Fruit fly (Drosophila melanogaster) whole organism, embryonic: Measurements from ENCODE around the gene CG17190.
A peak's percentile ranks its signal among the peaks of the same experiment; 100 is the strongest.

Source experiments
- B-H1 ChIP-seq: fragments of 200-800 bp; sonication (Bioruptor generic); IDR thresholded peaks from 3 replicates; pipeline ENCODE4 v1.3.6; 2022; ENCODE audit warnings: missing biosample characterization, missing genetic modification characterization
- C15 ChIP-seq: fragments of 200-800 bp; sonication (Bioruptor generic); IDR thresholded peaks from 3 replicates; pipeline ENCODE4 v1.3.6; 2022; ENCODE audit warnings: missing biosample characterization, missing genetic modification characterization
- CG10147 ChIP-seq: fragments of 200-800 bp; sonication (Bioruptor generic); optimal IDR thresholded peaks from 2 replicates; lab custom pipeline; 2019; ENCODE audit warnings: missing biosample characterization, mild to moderate bottlenecking, missing genetic modification characterization, moderate library complexity
- CG11093 ChIP-seq: fragments of 200-800 bp; sonication (Bioruptor generic); IDR thresholded peaks from 3 replicates; pipeline ENCODE4 v1.3.6; 2022; ENCODE audit warnings: missing biosample characterization, missing genetic modification characterization
- CG11398 ChIP-seq: fragments of 200-800 bp; sonication (Bioruptor generic); optimal IDR thresholded peaks from 2 replicates; lab custom pipeline; 2016; ENCODE audit warnings: missing biosample characterization, missing genetic modification characterization
- CG11456 ChIP-seq: fragments of 200-800 bp; sonication (Bioruptor generic); IDR thresholded peaks from 3 replicates; pipeline ENCODE4 v1.3.6; 2022; ENCODE audit warnings: missing biosample characterization, missing genetic modification characterization
- CG12219 ChIP-seq: fragments of 200-800 bp; sonication (Bioruptor generic); optimal IDR thresholded peaks from 3 replicates; lab custom pipeline; 2018; ENCODE audit warnings: missing biosample characterization, mild to moderate bottlenecking, missing genetic modification characterization
- CG12659 ChIP-seq: fragments of 200-800 bp; sonication (Bioruptor generic); optimal IDR thresholded peaks from 3 replicates; lab custom pipeline; 2017; ENCODE audit warnings: mild to moderate bottlenecking, missing biosample characterization, missing genetic modification reagents, missing genetic modification characterization
- CG13894 ChIP-seq: fragments of 200-800 bp; sonication (Bioruptor generic); optimal IDR thresholded peaks from 3 replicates; lab custom pipeline; 2018; ENCODE audit warnings: missing biosample characterization, mild to moderate bottlenecking, missing genetic modification characterization, moderate library complexity
- CG15601 ChIP-seq: fragments of 200-800 bp; sonication (Bioruptor generic); optimal IDR thresholded peaks from 3 replicates; lab custom pipeline; 2019; ENCODE audit warnings: missing biosample characterization, mild to moderate bottlenecking, missing genetic modification characterization, moderate library complexity
- CG15696 ChIP-seq: fragments of 200-800 bp; sonication (Bioruptor generic); optimal IDR thresholded peaks from 2 replicates; lab custom pipeline; 2019; ENCODE audit warnings: missing biosample characterization, mild to moderate bottlenecking, missing genetic modification characterization, moderate library complexity
- CG33213 ChIP-seq: fragments of 200-800 bp; sonication (Bioruptor generic); optimal IDR thresholded peaks from 3 replicates; lab custom pipeline; 2016; ENCODE audit warnings: missing biosample characterization, missing genetic modification characterization
- CG34422 ChIP-seq: fragments of 200-800 bp; sonication (Bioruptor generic); IDR thresholded peaks from 3 replicates; pipeline ENCODE4 v1.3.6; 2022; ENCODE audit warnings: missing biosample characterization, missing genetic modification characterization
- CG4424 ChIP-seq: fragments of 200-800 bp; sonication (Bioruptor generic); optimal IDR thresholded peaks from 3 replicates; lab custom pipeline; 2016; ENCODE audit warnings: missing biosample characterization, missing genetic modification characterization
- CG8478 ChIP-seq: fragments of >200 bp; optimal IDR thresholded peaks from 2 replicates; lab custom pipeline; 2018
- CG8924 ChIP-seq: fragments of 200-800 bp; optimal IDR thresholded peaks from 3 replicates; lab custom pipeline; 2019; ENCODE audit warnings: missing biosample characterization, mild to moderate bottlenecking, missing genetic modification characterization, moderate library complexity
- Deaf1 ChIP-seq: fragments of 200-800 bp; optimal IDR thresholded peaks from 3 replicates; lab custom pipeline; 2019; ENCODE audit warnings: missing biosample characterization, mild to moderate bottlenecking, missing genetic modification characterization, moderate library complexity
- Dll ChIP-seq: fragments of 200-800 bp; sonication (Bioruptor generic); IDR thresholded peaks from 4 replicates; pipeline ENCODE4 v1.3.6; 2022; ENCODE audit warnings: missing biosample characterization, missing genetic modification characterization; ENCODE audit not compliant: partially characterized antibody
- Ets65A ChIP-seq: fragments of 200-800 bp; sonication (Bioruptor generic); peaks from one replicate; lab custom pipeline; 2016; ENCODE audit warnings: missing biosample characterization, missing genetic modification characterization
- Hr3 ChIP-seq: fragments of 200-800 bp; sonication (Bioruptor generic); optimal IDR thresholded peaks from 3 replicates; lab custom pipeline; 2016; ENCODE audit warnings: missing biosample characterization, missing genetic modification characterization
- Hr51 ChIP-seq, 2 experiments: fragments of 200-800 bp; sonication (Bioruptor generic); optimal IDR thresholded peaks; 2 replicates in 1 of 2; 3 replicates in 1 of 2; lab custom pipeline; 2016 to 2018; ENCODE audit warnings: missing biosample characterization in 2 of 2, missing genetic modification characterization in 2 of 2, mild to moderate bottlenecking in 1 of 2, moderate library complexity in 1 of 2
- Max ChIP-seq: fragments of 200-800 bp; sonication (Bioruptor generic); optimal IDR thresholded peaks from 2 replicates; lab custom pipeline; 2016; ENCODE audit warnings: missing biosample characterization, mild to moderate bottlenecking, missing genetic modification characterization
- Med ChIP-seq: fragments of 200-800 bp; sonication (Bioruptor generic); peaks from one replicate; lab custom pipeline; 2016; ENCODE audit warnings: missing biosample characterization, missing genetic modification characterization, mild to moderate bottlenecking, inconsistent platforms, moderate library complexity
- NK7.1 ChIP-seq: fragments of 200-800 bp; sonication (Bioruptor generic); optimal IDR thresholded peaks from 3 replicates; lab custom pipeline; 2016; ENCODE audit warnings: missing biosample characterization, missing genetic modification characterization
- Nf-YC ChIP-seq: fragments of 200-800 bp; optimal IDR thresholded peaks from 3 replicates; lab custom pipeline; 2019; ENCODE audit warnings: missing biosample characterization, mild to moderate bottlenecking, missing genetic modification characterization, moderate library complexity
- Sox100B ChIP-seq: fragments of 200-800 bp; sonication (Bioruptor generic); optimal IDR thresholded peaks from 3 replicates; lab custom pipeline; 2018; ENCODE audit warnings: missing biosample characterization, mild to moderate bottlenecking, missing genetic modification characterization
- Spps ChIP-seq: fragments of 200-800 bp; sonication (Bioruptor generic); optimal IDR thresholded peaks from 2 replicates; lab custom pipeline; 2018; ENCODE audit warnings: missing biosample characterization, mild to moderate bottlenecking, missing genetic modification characterization
- ab ChIP-seq: fragments of 200-800 bp; sonication (Bioruptor generic); optimal IDR thresholded peaks from 2 replicates; lab custom pipeline; 2016; ENCODE audit warnings: missing biosample characterization, missing genetic modification characterization
- abd-A ChIP-seq: fragments of 200-800 bp; sonication (Bioruptor generic); optimal IDR thresholded peaks from 3 replicates; lab custom pipeline; 2019; ENCODE audit warnings: missing biosample characterization, mild to moderate bottlenecking, missing genetic modification characterization, moderate library complexity
- dm ChIP-seq: fragments of 200-800 bp; sonication (Bioruptor generic); optimal IDR thresholded peaks from 3 replicates; lab custom pipeline; 2016; ENCODE audit warnings: missing biosample characterization, missing genetic modification characterization
- gcm2 ChIP-seq: fragments of 200-800 bp; sonication (Bioruptor generic); optimal IDR thresholded peaks from 2 replicates; lab custom pipeline; 2016; ENCODE audit warnings: missing biosample characterization, missing genetic modification characterization
- gfzf ChIP-seq: fragments of 200-800 bp; sonication (Bioruptor generic); optimal IDR thresholded peaks from 2 replicates; lab custom pipeline; 2016; ENCODE audit warnings: missing biosample characterization, mild to moderate bottlenecking, missing genetic modification characterization, moderate library complexity
- gt ChIP-seq: fragments of 200-800 bp; sonication (Bioruptor generic); IDR thresholded peaks from 2 replicates; pipeline ENCODE4 v1.3.6; 2022; ENCODE audit warnings: missing biosample characterization, missing genetic modification characterization
- lola ChIP-seq, 3 experiments: fragments of >200 bp in 2 of 3; fragments of 200-800 bp in 1 of 3; sonication (Bioruptor generic) in 1 of 3; optimal IDR thresholded peaks; 2 replicates each; lab custom pipeline; 2017 to 2019; ENCODE audit warnings: missing biosample characterization in 3 of 3, missing genetic modification characterization in 3 of 3, mild to moderate bottlenecking in 1 of 3, moderate library complexity in 1 of 3
- nerfin-2 ChIP-seq: fragments of 200-800 bp; sonication (Bioruptor generic); IDR thresholded peaks from 2 replicates; pipeline ENCODE4 v1.3.6; 2022; ENCODE audit warnings: missing biosample characterization, missing genetic modification characterization; ENCODE audit not compliant: partially characterized antibody
- row ChIP-seq: fragments of 200-800 bp; sonication (Bioruptor generic); IDR thresholded peaks from 3 replicates; pipeline ENCODE4 v1.3.6; 2022; ENCODE audit warnings: missing biosample characterization, missing genetic modification characterization
- scrt ChIP-seq: fragments of 200-800 bp; sonication (Bioruptor generic); optimal IDR thresholded peaks from 2 replicates; lab custom pipeline; 2018; ENCODE audit warnings: missing biosample characterization, mild to moderate bottlenecking, missing genetic modification characterization, moderate library complexity
- sens ChIP-seq: fragments of 200-800 bp; sonication (Bioruptor generic); peaks from one replicate; lab custom pipeline; 2016; ENCODE audit warnings: missing biosample characterization, missing genetic modification characterization
- sna ChIP-seq: fragments of 200-800 bp; sonication (Bioruptor generic); IDR thresholded peaks from 2 replicates; pipeline ENCODE4 v1.3.6; 2022; ENCODE audit warnings: missing biosample characterization, missing genetic modification characterization; ENCODE audit not compliant: partially characterized antibody
- stwl ChIP-seq: fragments of 200-800 bp; sonication (Bioruptor generic); optimal IDR thresholded peaks from 3 replicates; lab custom pipeline; 2018; ENCODE audit warnings: missing biosample characterization, mild to moderate bottlenecking, missing genetic modification characterization, moderate library complexity
- trem ChIP-seq: fragments of 200-800 bp; optimal IDR thresholded peaks from 3 replicates; lab custom pipeline; 2019; ENCODE audit warnings: missing biosample characterization, mild to moderate bottlenecking, missing genetic modification characterization, moderate library complexity

The CG17190 gene

dm6 chr3R:20057501-20057900 is 44.2 kb upstream of the CG17190 start, which contains the start of gene mdlc (continued):
- TF ChIP-seq row (GFP tag; lab: Robert Waterston, UW) = peak; percentile 78
- no peak for TF ChIP-seq NK7.1 (GFP tag; lab: Kevin White, UChicago)
- peak; percentile 40 for TF ChIP-seq Hr3 (GFP tag; lab: Kevin White, UChicago)
- TF ChIP-seq nerfin-2 (GFP tag; lab: Robert Waterston, UW) = no peak
- TF ChIP-seq B-H1 = no peak
- peak; percentile 42 for TF ChIP-seq CG12659 (GFP tag; lab: Kevin White, UChicago)
- TF ChIP-seq CG15601 (tag; lab: Kevin White, UChicago) = no peak
- no peak for TF ChIP-seq CG8478
- TF ChIP-seq lola (GFP tag; optimal IDR thresholded peaks at IDR 0.05; lab: Kevin White, UChicago) = no peak
- TF ChIP-seq CG34422 (GFP tag; lab: Robert Waterston, UW) = peak; percentile 78; the same call in 1 of the 3 replicates
- TF ChIP-seq sens (GFP tag; lab: Kevin White, UChicago) = peak; percentile 26
- no peak for TF ChIP-seq CG11456 (GFP tag; lab: Robert Waterston, UW)
- TF ChIP-seq CG10147 (GFP tag; lab: Kevin White, UChicago) = peak; percentile 13
- TF ChIP-seq gt = no peak
- no peak for TF ChIP-seq gcm2 (GFP tag; lab: Kevin White, UChicago)
- peak; percentile 35 for TF ChIP-seq trem (tag; lab: Kevin White, UChicago)
- TF ChIP-seq Hr51 (GFP tag; optimal IDR thresholded peaks at IDR 0.05; lab: Kevin White, UChicago) = peak in 1 of 2 experiments; percentile 16
- TF ChIP-seq C15 (GFP tag; lab: Robert Waterston, UW) = no peak
- TF ChIP-seq Sox100B (GFP tag; lab: Kevin White, UChicago) = peak; percentile 11
- TF ChIP-seq dm (GFP tag; lab: Kevin White, UChicago) = no peak
- no peak for TF ChIP-seq Max (GFP tag; lab: Kevin White, UChicago)
- no peak for TF ChIP-seq CG11093 (GFP tag; lab: Robert Waterston, UW)
- TF ChIP-seq CG8924 (tag; lab: Kevin White, UChicago) = no peak
- peak; percentile 56 for TF ChIP-seq gfzf (GFP tag; lab: Kevin White, UChicago)
- TF ChIP-seq Spps (tag; lab: Kevin White, UChicago) = no peak
- no peak for TF ChIP-seq CG33213
- TF ChIP-seq CG12219 (GFP tag; lab: Kevin White, UChicago) = no peak
- peak; percentile 4 for TF ChIP-seq CG15696 (tag; lab: Kevin White, UChicago)
- TF ChIP-seq CG4424 (GFP tag; lab: Kevin White, UChicago) = peak; percentile 25
- 0 out of 2 replicates have a peak, but pooled peaks have one; percentile 53 for TF ChIP-seq sna
- TF ChIP-seq ab (GFP tag; lab: Kevin White, UChicago) = no peak
- peak; percentile 75 for TF ChIP-seq Dll (GFP tag; lab: Robert Waterston, UW)
- TF ChIP-seq, all 482 proteins: peak for 74

DNA sequence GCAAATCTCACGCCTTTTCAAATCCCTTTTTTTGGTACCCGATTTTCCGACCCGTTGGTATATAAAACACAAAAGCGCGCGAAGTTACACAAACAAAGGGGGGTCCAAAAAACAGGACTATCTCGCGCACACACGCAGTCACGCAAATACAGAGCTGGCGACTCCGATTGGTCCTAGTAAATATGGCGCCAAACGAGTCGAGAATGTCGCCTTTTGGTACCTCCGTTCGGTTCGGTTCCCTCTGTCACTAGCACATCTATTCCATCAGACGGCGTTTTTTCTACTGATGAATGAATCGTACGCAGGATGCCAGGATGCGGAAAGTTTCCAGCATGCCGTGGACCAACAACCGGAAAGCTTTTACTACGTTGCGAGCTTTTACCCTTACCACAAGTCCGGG is 42.5 kb upstream of the CG17190 start, which contains the start of gene CG17193:
Gene CG17193, minus strand, starts transcription at position 289 of the 400 bp plus-strand sequence.
- peak; percentile 50 for TF ChIP-seq Deaf1 (tag; lab: Kevin White, UChicago)
- peak; percentile 55 for TF ChIP-seq abd-A (tag; lab: Kevin White, UChicago)
- 0 out of 3 replicates have a peak, but pooled peaks have one; percentile 22 for TF ChIP-seq row (GFP tag; lab: Robert Waterston, UW)
- no peak for TF ChIP-seq NK7.1 (GFP tag; lab: Kevin White, UChicago)
- peak; percentile 7 for TF ChIP-seq Ets65A
- TF ChIP-seq CG13894 (tag; lab: Kevin White, UChicago) = peak; percentile 75
- peak; percentile 67 for TF ChIP-seq Med (GFP tag; lab: Kevin White, UChicago)
- TF ChIP-seq Nf-YC (tag; lab: Kevin White, UChicago) = peak; percentile 80
- TF ChIP-seq scrt = peak; percentile 31
- no peak for TF ChIP-seq stwl (tag; lab: Kevin White, UChicago)
- TF ChIP-seq CG11398 (GFP tag; lab: Kevin White, UChicago) = no peak
